Fruit fly (Drosophila melanogaster) ovary, adult (tissue): Measurements from ENCODE around the gene CG3815.

Source experiments
- CG17801 ChIP-seq: fragments of 200-800 bp; optimal IDR thresholded peaks from 2 replicates; lab custom pipeline; 2019; ENCODE audit warnings: missing biosample characterization, mild to moderate bottlenecking, missing genetic modification characterization, moderate library complexity; ENCODE audit not compliant: partially characterized antibody

Gene CG3815

DNA sequence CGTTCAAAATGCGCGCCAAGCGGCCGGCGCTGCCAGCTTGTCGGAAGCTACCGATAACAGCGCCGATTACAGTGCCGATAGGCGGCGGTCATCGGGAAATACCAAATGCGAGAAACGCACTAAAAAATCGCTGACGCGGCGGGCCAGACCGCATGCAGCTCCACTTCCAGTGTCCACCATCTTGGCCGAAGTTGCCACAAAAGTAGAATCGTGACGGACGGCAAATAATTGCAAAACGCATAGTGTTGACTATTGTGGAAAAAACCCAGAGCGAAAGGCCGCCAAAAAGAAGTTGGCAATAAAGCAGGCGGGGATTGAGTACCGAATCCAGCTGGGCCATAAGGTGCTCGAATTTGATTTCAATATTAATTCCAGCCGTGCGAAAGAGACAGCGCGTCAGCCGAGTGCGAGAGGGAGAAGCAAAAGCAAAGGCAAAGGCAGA, 51.8 kb downstream of the CG3815 start, which contains the start of gene CG3847:
TSS of gene CG3847 (plus strand) at position 178 of the 442 bp plus-strand sequence.
- peak; percentile 10 for TF ChIP-seq CG17801
